Fruit fly (Drosophila melanogaster) whole organism, embryonic: ENCODE data around the gene Kpc1.

ENCODE experiments used
- Abd-B ChIP-seq: fragments of 200-800 bp; sonication (Bioruptor generic); optimal IDR thresholded peaks from 2 replicates; lab custom pipeline; 2018; ENCODE audit warnings: missing biosample characterization, mild to moderate bottlenecking, missing genetic modification characterization, moderate library complexity
- Aef1 ChIP-seq: fragments of 200-800 bp; sonication (Bioruptor generic); IDR thresholded peaks from 3 replicates; pipeline ENCODE4 v1.3.6; 2022; ENCODE audit warnings: missing biosample characterization, missing genetic modification characterization
- B-H1 ChIP-seq: fragments of 200-800 bp; sonication (Bioruptor generic); IDR thresholded peaks from 3 replicates; pipeline ENCODE4 v1.3.6; 2022; ENCODE audit warnings: missing biosample characterization, missing genetic modification characterization
- BEAF-32 ChIP-seq: fragments of 200-800 bp; sonication (Bioruptor generic); optimal IDR thresholded peaks from 3 replicates; lab custom pipeline; 2017; ENCODE audit warnings: missing biosample characterization, missing genetic modification characterization, mild to moderate bottlenecking, moderate library complexity, missing genetic modification reagents
- C15 ChIP-seq: fragments of 200-800 bp; sonication (Bioruptor generic); IDR thresholded peaks from 3 replicates; pipeline ENCODE4 v1.3.6; 2022; ENCODE audit warnings: missing biosample characterization, missing genetic modification characterization
- CG10209 ChIP-seq: fragments of 200-800 bp; sonication (Bioruptor generic); optimal IDR thresholded peaks from 3 replicates; lab custom pipeline; 2017; ENCODE audit warnings: missing biosample characterization, mild to moderate bottlenecking, missing genetic modification characterization, missing genetic modification reagents
- CG10267 ChIP-seq: fragments of 200-800 bp; sonication (Bioruptor generic); optimal IDR thresholded peaks from 2 replicates; lab custom pipeline; 2018; ENCODE audit warnings: missing biosample characterization, mild to moderate bottlenecking, missing genetic modification characterization, moderate library complexity
- CG10979 ChIP-seq: fragments of 200-800 bp; sonication (Bioruptor generic); optimal IDR thresholded peaks from 2 replicates; lab custom pipeline; 2018; ENCODE audit warnings: missing biosample characterization, mild to moderate bottlenecking, missing genetic modification characterization, moderate library complexity
- CG13424 ChIP-seq: fragments of 200-800 bp; sonication (Bioruptor generic); optimal IDR thresholded peaks from 2 replicates; lab custom pipeline; 2019; ENCODE audit warnings: missing biosample characterization, mild to moderate bottlenecking, missing genetic modification characterization, moderate library complexity
- CG13775 ChIP-seq: fragments of 200-800 bp; sonication (Bioruptor generic); optimal IDR thresholded peaks from 3 replicates; lab custom pipeline; 2017; ENCODE audit warnings: missing biosample characterization, mild to moderate bottlenecking, missing genetic modification characterization
- CG14710 ChIP-seq: fragments of 200-800 bp; sonication (Bioruptor generic); optimal IDR thresholded peaks from 3 replicates; lab custom pipeline; 2019; ENCODE audit warnings: missing biosample characterization, mild to moderate bottlenecking, missing genetic modification characterization, moderate library complexity
- CG15269 ChIP-seq: fragments of 200-800 bp; sonication (Bioruptor generic); optimal IDR thresholded peaks from 2 replicates; lab custom pipeline; 2018; ENCODE audit warnings: missing biosample characterization, mild to moderate bottlenecking, missing genetic modification characterization, moderate library complexity
- CG18619 ChIP-seq: fragments of 200-800 bp; sonication (Bioruptor generic); optimal IDR thresholded peaks from 3 replicates; lab custom pipeline; 2017; ENCODE audit warnings: missing biosample characterization, mild to moderate bottlenecking, missing genetic modification characterization
- CG2116 ChIP-seq: fragments of 200-800 bp; sonication (Bioruptor generic); optimal IDR thresholded peaks from 3 replicates; lab custom pipeline; 2018; ENCODE audit warnings: missing biosample characterization, mild to moderate bottlenecking, missing genetic modification characterization
- CG30403 ChIP-seq: fragments of 200-800 bp; sonication (Bioruptor generic); optimal IDR thresholded peaks from 3 replicates; lab custom pipeline; 2016; ENCODE audit warnings: missing biosample characterization, missing genetic modification characterization
- CG32767 ChIP-seq: fragments of 200-800 bp; sonication (Bioruptor generic); IDR thresholded peaks from 2 replicates; pipeline ENCODE4 v1.3.6; 2022; ENCODE audit warnings: missing biosample characterization, missing genetic modification characterization
- CG34422 ChIP-seq: fragments of 200-800 bp; sonication (Bioruptor generic); IDR thresholded peaks from 3 replicates; pipeline ENCODE4 v1.3.6; 2022; ENCODE audit warnings: missing biosample characterization, missing genetic modification characterization
- CG6689 ChIP-seq: fragments of 200-800 bp; sonication (Bioruptor generic); IDR thresholded peaks from 2 replicates; pipeline ENCODE4 v1.3.6; 2022; ENCODE audit warnings: missing biosample characterization, missing genetic modification characterization
- CG8359 ChIP-seq: fragments of 200-800 bp; sonication (Bioruptor generic); optimal IDR thresholded peaks from 2 replicates; lab custom pipeline; 2017; ENCODE audit warnings: missing biosample characterization, mild to moderate bottlenecking, missing genetic modification characterization, borderline replicate concordance
- CG9797 ChIP-seq: fragments of 200-800 bp; sonication (Bioruptor generic); optimal IDR thresholded peaks from 3 replicates; lab custom pipeline; 2018; ENCODE audit warnings: missing biosample characterization, mild to moderate bottlenecking, missing genetic modification characterization
- Dll ChIP-seq: fragments of 200-800 bp; sonication (Bioruptor generic); IDR thresholded peaks from 4 replicates; pipeline ENCODE4 v1.3.6; 2022; ENCODE audit warnings: missing biosample characterization, missing genetic modification characterization; ENCODE audit not compliant: partially characterized antibody
- E2f2 ChIP-seq: fragments of 200-800 bp; sonication (Bioruptor generic); IDR thresholded peaks from 2 replicates; pipeline ENCODE4 v1.3.6; 2022; ENCODE audit warnings: missing biosample characterization, missing genetic modification characterization
- Fer1 ChIP-seq: fragments of 200-800 bp; sonication (Bioruptor generic); optimal IDR thresholded peaks from 2 replicates; lab custom pipeline; 2017; ENCODE audit warnings: missing biosample characterization, mild to moderate bottlenecking, missing genetic modification characterization
- H15 ChIP-seq: fragments of 200-800 bp; sonication (Bioruptor generic); IDR thresholded peaks from 3 replicates; pipeline ENCODE4 v1.3.6; 2022; ENCODE audit warnings: missing biosample characterization, missing genetic modification characterization
- MBD-R2 ChIP-seq: fragments of 200-800 bp; sonication (Bioruptor generic); IDR thresholded peaks from 2 replicates; pipeline ENCODE4 v1.3.6; 2022; ENCODE audit warnings: missing biosample characterization, missing genetic modification characterization
- Myb ChIP-seq: fragments of 200-800 bp; sonication (Bioruptor generic); optimal IDR thresholded peaks from 2 replicates; lab custom pipeline; 2016; ENCODE audit warnings: missing biosample characterization, missing genetic modification characterization
- Nf-YA ChIP-seq: fragments of 200-800 bp; sonication (Bioruptor generic); IDR thresholded peaks from 2 replicates; pipeline ENCODE4 v1.3.6; 2022; ENCODE audit warnings: missing biosample characterization, missing genetic modification characterization
- Scr ChIP-seq: fragments of 200-800 bp; sonication (Bioruptor generic); IDR thresholded peaks from 2 replicates; pipeline ENCODE4 v1.3.6; 2022; ENCODE audit warnings: missing biosample characterization, missing genetic modification characterization; ENCODE audit not compliant: partially characterized antibody
- Side ChIP-seq: fragments of 200-800 bp; sonication (Bioruptor generic); optimal IDR thresholded peaks from 2 replicates; lab custom pipeline; 2016; ENCODE audit warnings: missing biosample characterization, missing genetic modification characterization
- Spps ChIP-seq: fragments of 200-800 bp; sonication (Bioruptor generic); optimal IDR thresholded peaks from 2 replicates; lab custom pipeline; 2018; ENCODE audit warnings: missing biosample characterization, mild to moderate bottlenecking, missing genetic modification characterization
- Taf1 ChIP-seq: fragments of 200-800 bp; sonication (Bioruptor generic); IDR thresholded peaks from 2 replicates; pipeline ENCODE4 v1.3.6; 2022; ENCODE audit warnings: missing biosample characterization, missing genetic modification characterization
- YL-1 ChIP-seq: fragments of 200-800 bp; sonication (Bioruptor generic); optimal IDR thresholded peaks from 3 replicates; lab custom pipeline; 2017; ENCODE audit warnings: missing biosample characterization, mild to moderate bottlenecking, missing genetic modification characterization
- ash1 ChIP-seq: fragments of 200-800 bp; sonication (Bioruptor generic); optimal IDR thresholded peaks from 2 replicates; lab custom pipeline; 2018; ENCODE audit warnings: missing biosample characterization, mild to moderate bottlenecking, missing genetic modification characterization
- az2 ChIP-seq: fragments of 200-800 bp; sonication (Bioruptor generic); optimal IDR thresholded peaks from 3 replicates; lab custom pipeline; 2016; ENCODE audit warnings: missing biosample characterization, missing genetic modification characterization
- bab2 ChIP-seq: fragments of 200-800 bp; sonication (Bioruptor generic); optimal IDR thresholded peaks from 2 replicates; lab custom pipeline; 2016; ENCODE audit warnings: missing biosample characterization, missing genetic modification characterization
- cg ChIP-seq: fragments of 200-800 bp; sonication (Bioruptor generic); optimal IDR thresholded peaks from 3 replicates; lab custom pipeline; 2019; ENCODE audit warnings: missing biosample characterization, mild to moderate bottlenecking, missing genetic modification characterization, moderate library complexity
- croc ChIP-seq: fragments of 200-800 bp; sonication (Bioruptor generic); conservative IDR thresholded peaks from 3 replicates; pipeline ENCODE4 v1.3.6; 2022; ENCODE audit warnings: missing biosample characterization, missing genetic modification characterization
- danr ChIP-seq: fragments of 200-800 bp; sonication (Bioruptor generic); IDR thresholded peaks from 2 replicates; pipeline ENCODE4 v1.3.6; 2022; ENCODE audit warnings: missing biosample characterization, missing genetic modification characterization
- gem ChIP-seq: fragments of 200-800 bp; sonication (Bioruptor generic); optimal IDR thresholded peaks from 2 replicates; lab custom pipeline; 2019; ENCODE audit warnings: missing biosample characterization, mild to moderate bottlenecking, missing genetic modification characterization, moderate library complexity
- gfzf ChIP-seq: fragments of 200-800 bp; sonication (Bioruptor generic); optimal IDR thresholded peaks from 2 replicates; lab custom pipeline; 2016; ENCODE audit warnings: missing biosample characterization, mild to moderate bottlenecking, missing genetic modification characterization, moderate library complexity
- knrl ChIP-seq: fragments of 200-800 bp; sonication (Bioruptor generic); IDR thresholded peaks from 3 replicates; pipeline ENCODE4 v1.3.6; 2022; ENCODE audit warnings: missing biosample characterization, missing genetic modification characterization; ENCODE audit not compliant: partially characterized antibody
- nmo ChIP-seq: fragments of 200-800 bp; sonication (Bioruptor generic); optimal IDR thresholded peaks from 2 replicates; lab custom pipeline; 2018; ENCODE audit warnings: missing biosample characterization, mild to moderate bottlenecking, missing genetic modification characterization, moderate library complexity
- p53 ChIP-seq: fragments of 200-800 bp; sonication (Bioruptor generic); optimal IDR thresholded peaks from 2 replicates; lab custom pipeline; 2016; ENCODE audit warnings: missing biosample characterization, missing genetic modification characterization
- run ChIP-seq: fragments of 200-800 bp; sonication (Bioruptor generic); optimal IDR thresholded peaks from 3 replicates; lab custom pipeline; 2018; ENCODE audit warnings: missing biosample characterization, mild to moderate bottlenecking, missing genetic modification characterization
- scrt ChIP-seq: fragments of 200-800 bp; sonication (Bioruptor generic); optimal IDR thresholded peaks from 2 replicates; lab custom pipeline; 2018; ENCODE audit warnings: missing biosample characterization, mild to moderate bottlenecking, missing genetic modification characterization, moderate library complexity
- sens ChIP-seq: fragments of 200-800 bp; sonication (Bioruptor generic); peaks from one replicate; lab custom pipeline; 2016; ENCODE audit warnings: missing biosample characterization, missing genetic modification characterization
- slbo ChIP-seq: fragments of 200-800 bp; sonication (Bioruptor generic); IDR thresholded peaks from 2 replicates; pipeline ENCODE4 v1.3.6; 2022; ENCODE audit warnings: missing biosample characterization, missing genetic modification characterization
- toy ChIP-seq: fragments of 200-800 bp; sonication (Bioruptor generic); IDR thresholded peaks from 2 replicates; pipeline ENCODE4 v1.3.6; 2022; ENCODE audit warnings: missing biosample characterization, missing genetic modification characterization
- zfh1 ChIP-seq: fragments of 200-800 bp; sonication (Bioruptor generic); IDR thresholded peaks from 3 replicates; pipeline ENCODE4 v1.3.6; 2022; ENCODE audit warnings: missing biosample characterization, missing genetic modification characterization

Kpc1 gene

DNA sequence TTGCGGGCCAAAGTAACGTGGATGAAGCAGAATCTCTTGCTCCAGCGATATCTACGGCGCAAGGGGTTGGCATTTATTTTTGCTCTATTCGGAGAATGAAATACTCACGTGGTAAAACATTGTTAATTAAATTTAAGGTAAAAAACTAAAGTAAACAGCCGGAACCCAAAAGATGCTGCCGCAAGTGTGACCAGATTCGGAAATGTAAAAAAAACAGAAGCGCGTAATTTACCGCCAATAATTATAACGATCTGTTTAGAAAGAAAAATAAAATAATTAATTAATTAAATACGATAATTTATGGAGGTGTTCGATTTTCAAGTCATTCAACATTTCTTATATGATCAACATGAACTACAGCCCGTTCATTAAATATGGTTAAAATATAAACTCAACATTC is 27.0 kb upstream of the Kpc1 start, which contains the start of gene Polr2G (continued):
- TF ChIP-seq E2f2 (peak; percentile 67), CG32767 (GFP tag; lab: Robert Waterston, UW) (no peak), gfzf (GFP tag; lab: Kevin White, UChicago) (peak; percentile 63), CG34422 (peak; percentile 13; the same call in 1 of the 3 replicates), H15 (GFP tag; lab: Robert Waterston, UW) (no peak), CG8359 (GFP tag; lab: Kevin White, UChicago) (no peak), scrt (GFP tag; lab: Kevin White, UChicago) (no peak), az2 (no peak), Dll (peak; percentile 28; the same call in 1 of the 4 replicates), sens (GFP tag; lab: Kevin White, UChicago) (peak; percentile 42), p53 (GFP tag; lab: Kevin White, UChicago) (no peak), CG6689 (GFP tag; lab: Robert Waterston, UW) (no peak), Scr (peak; percentile 15; the same call in 1 of the 2 replicates), bab2 (no peak), BEAF-32 (peak; percentile 14), YL-1 (GFP tag; lab: Kevin White, UChicago) (peak; percentile 34), MBD-R2 (peak; percentile 70), Nf-YA (GFP tag; lab: Robert Waterston, UW) (no peak), CG14710 (peak; percentile 10), CG2116 (GFP tag; lab: Kevin White, UChicago) (peak; percentile 19), CG10209 (GFP tag; lab: Kevin White, UChicago) (no peak), CG10267 (tag; lab: Kevin White, UChicago) (peak; percentile 10), CG9797 (GFP tag; lab: Kevin White, UChicago) (peak; percentile 48), CG10979 (tag; lab: Kevin White, UChicago) (no peak)

DNA sequence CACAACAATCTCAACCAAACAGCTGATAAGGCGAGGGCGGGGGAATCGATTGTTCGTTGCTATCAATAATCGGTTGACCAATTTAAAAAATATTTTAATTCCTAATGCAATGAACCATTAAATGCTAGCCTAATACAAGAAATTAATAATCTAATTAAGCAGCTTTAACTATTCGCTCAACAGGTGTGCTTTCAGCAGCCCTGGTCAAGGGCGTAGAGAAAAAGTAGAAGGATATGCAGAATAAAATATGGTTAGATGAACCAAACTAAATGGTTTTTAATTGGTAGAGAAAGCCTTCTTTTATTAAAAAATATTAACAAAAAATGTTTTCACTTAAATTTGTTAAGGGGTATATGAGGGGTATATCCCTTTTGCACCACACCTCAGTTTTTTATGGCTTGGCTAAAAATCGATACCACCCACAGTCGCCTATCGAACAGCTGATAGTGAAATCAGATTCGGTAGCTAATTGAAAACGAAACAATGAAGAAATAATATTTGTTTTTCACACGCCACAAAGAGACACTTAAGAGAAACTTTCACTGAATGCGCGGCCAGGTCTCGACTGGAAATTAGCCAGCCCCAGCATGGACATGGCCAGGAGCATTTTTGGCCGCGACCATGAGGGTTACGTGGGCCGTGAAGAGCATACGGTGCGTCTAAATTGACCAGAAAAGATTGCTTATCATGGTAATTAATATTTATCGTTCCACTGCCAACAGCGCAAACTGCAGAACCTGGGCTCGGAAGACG is 23.0 kb upstream of the Kpc1 start, which contains the start of the genes SIDL and CG12241:
SIDL (minus strand) TSS at position 51 of the 753 bp plus-strand sequence.
CG12241 (plus strand) TSS at position 433 of the 753 bp plus-strand sequence.
- TF ChIP-seq run (tag; lab: Kevin White, UChicago) (no peak), Side (peak; percentile 77), Taf1 (peak; percentile 93), CG13424 (tag; lab: Kevin White, UChicago) (peak; percentile 51), Nf-YA (GFP tag; lab: Robert Waterston, UW) (peak; percentile 84), CG18619 (GFP tag; lab: Kevin White, UChicago) (peak; percentile 39), Spps (tag; lab: Kevin White, UChicago) (peak; percentile 31), C15 (GFP tag; lab: Robert Waterston, UW) (peak; percentile 80; the same call in 2 of the 3 replicates), Myb (peak; percentile 49), Aef1 (GFP tag; lab: Robert Waterston, UW) (peak; percentile 96), croc (GFP tag; lab: Robert Waterston, UW) (peak; percentile 72), Fer1 (GFP tag; lab: Kevin White, UChicago) (peak; percentile 79), zfh1 (peak; percentile 94), nmo (GFP tag; lab: Kevin White, UChicago) (peak; percentile 93), danr (GFP tag; lab: Robert Waterston, UW) (peak; percentile 87), knrl (peak; percentile 16; the same call in 1 of the 3 replicates), ash1 (GFP tag; lab: Kevin White, UChicago) (no peak), slbo (GFP tag; lab: Robert Waterston, UW) (peak; percentile 67), CG15269 (tag; lab: Kevin White, UChicago) (no peak), gem (tag; lab: Kevin White, UChicago) (no peak), CG8359 (GFP tag; lab: Kevin White, UChicago) (no peak), Abd-B (GFP tag; lab: Kevin White, UChicago) (peak; percentile 94), toy (GFP tag; lab: Robert Waterston, UW) (peak; percentile 77), B-H1 (peak; percentile 93), CG13775 (peak; percentile 76), cg (GFP tag; lab: Kevin White, UChicago) (no peak), CG30403 (GFP tag; lab: Kevin White, UChicago) (peak; percentile 85)
